Worm (Caenorhabditis elegans) whole organism, young adult: Measurements from ENCODE around the gene C03B1.10.

Experiments
- B0336.3 ChIP-seq: fragments of 200-800 bp; sonication (Bioruptor generic); IDR thresholded peaks from 2 replicates; pipeline ENCODE4 v1.3.6; 2022; ENCODE audit warnings: missing genetic modification characterization, missing compliant biosample characterization
- C17E4.6 ChIP-seq: fragments of 200-800 bp; sonication (Bioruptor generic); IDR thresholded peaks from 2 replicates; pipeline ENCODE4 v1.3.6; 2022; ENCODE audit warnings: missing genetic modification reagents, missing genetic modification characterization, missing compliant biosample characterization
- F52B5.7 ChIP-seq: sonication (generic microtip); optimal IDR thresholded peaks from 2 replicates; lab custom pipeline; 2016; ENCODE audit warnings: mild to moderate bottlenecking, missing genetic modification characterization, missing compliant biosample characterization
- K11D2.4 ChIP-seq: fragments of 200-800 bp; sonication (Bioruptor generic); IDR thresholded peaks from 2 replicates; pipeline ENCODE4 v1.3.6; 2022; ENCODE audit warnings: missing genetic modification reagents, missing genetic modification characterization, missing compliant biosample characterization
- Y53G8AR.9 ChIP-seq: fragments of 200-800 bp; sonication (Bioruptor generic); conservative IDR thresholded peaks from 2 replicates; pipeline ENCODE4 v1.3.6; 2022; ENCODE audit warnings: missing genetic modification reagents, missing genetic modification characterization, missing compliant biosample characterization
- Y95B8A.8 ChIP-seq: fragments of 200-800 bp; sonication (Bioruptor generic); IDR thresholded peaks from 2 replicates; pipeline ENCODE4 v1.3.6; 2022; ENCODE audit warnings: missing genetic modification reagents, missing genetic modification characterization, missing compliant biosample characterization
- aptf-2 ChIP-seq: fragments of 200-800 bp; sonication (Bioruptor generic); conservative IDR thresholded peaks from 2 replicates; pipeline ENCODE4 v1.3.6; 2022; ENCODE audit warnings: missing genetic modification reagents, missing genetic modification characterization, missing compliant biosample characterization
- attf-3 ChIP-seq: fragments of 200-800 bp; sonication (Bioruptor generic); conservative IDR thresholded peaks from 2 replicates; pipeline ENCODE4 v1.3.6; 2022; ENCODE audit warnings: missing genetic modification reagents, missing genetic modification characterization, missing compliant biosample characterization
- ccch-3 ChIP-seq: fragments of 200-800 bp; sonication (Bioruptor generic); optimal IDR thresholded peaks from 2 replicates; lab custom pipeline; 2018; ENCODE audit warnings: mild to moderate bottlenecking, missing genetic modification characterization, missing compliant biosample characterization
- ceh-79 ChIP-seq: sonication (generic microtip); optimal IDR thresholded peaks from 2 replicates; lab custom pipeline; 2017; ENCODE audit warnings: mild to moderate bottlenecking, missing genetic modification characterization, missing compliant biosample characterization
- chd-7 ChIP-seq: sonication (generic microtip); optimal IDR thresholded peaks from 2 replicates; lab custom pipeline; 2016; ENCODE audit warnings: mild to moderate bottlenecking, missing genetic modification characterization, moderate library complexity, missing compliant biosample characterization
- dox-1 ChIP-seq: fragments of 200-800 bp; sonication (Bioruptor generic); IDR thresholded peaks from 2 replicates; pipeline ENCODE4 v1.3.6; 2022; ENCODE audit warnings: missing genetic modification reagents, missing genetic modification characterization, missing compliant biosample characterization
- dpl-1 ChIP-seq: fragments of 150-350 bp; optimal IDR thresholded peaks from 2 replicates; lab custom pipeline; 2014; ENCODE audit warnings: missing biosample characterization, missing genetic modification reagents, missing genetic modification characterization
- efl-1 ChIP-seq: fragments of 150-350 bp; optimal IDR thresholded peaks from 2 replicates; lab custom pipeline; 2014; ENCODE audit warnings: missing biosample characterization, missing genetic modification reagents, missing genetic modification characterization
- him-1 ChIP-seq: sonication (generic microtip); optimal IDR thresholded peaks from 2 replicates; lab custom pipeline; 2016; ENCODE audit warnings: missing genotype, missing genetic modification reagents, missing genetic modification characterization, missing compliant biosample characterization
- hlh-26 ChIP-seq: fragments of 200-800 bp; sonication (Bioruptor generic); conservative IDR thresholded peaks from 2 replicates; pipeline ENCODE4 v1.3.6; 2022; ENCODE audit warnings: missing genetic modification reagents, missing genetic modification characterization, missing compliant biosample characterization
- hmg-1.2 ChIP-seq: fragments of 200-800 bp; sonication (Bioruptor generic); IDR thresholded peaks from 2 replicates; pipeline ENCODE4 v1.3.6; 2022; ENCODE audit warnings: missing genetic modification reagents, missing genetic modification characterization, missing compliant biosample characterization
- hmg-20 ChIP-seq: fragments of 200-800 bp; sonication (Bioruptor generic); IDR thresholded peaks from 2 replicates; pipeline ENCODE4 v1.3.6; 2022; ENCODE audit warnings: missing genetic modification reagents, missing genetic modification characterization, missing compliant biosample characterization
- lag-1 ChIP-seq: fragments of 200-800 bp; sonication (Bioruptor generic); IDR thresholded peaks from 2 replicates; pipeline ENCODE4 v1.3.6; 2022; ENCODE audit warnings: missing genetic modification reagents, missing genetic modification characterization, missing compliant biosample characterization
- let-607 ChIP-seq, 2 experiments: fragments of 200-800 bp in 1 of 2; sonication (Bioruptor generic) in 1 of 2; sonication (generic microtip) in 1 of 2; optimal IDR thresholded peaks; 2 replicates each; lab custom pipeline; 2016 to 2018; ENCODE audit warnings: mild to moderate bottlenecking in 2 of 2, missing compliant biosample characterization in 2 of 2, missing genetic modification characterization in 2 of 2, moderate library complexity in 2 of 2, missing genotype in 1 of 2
- lin-54 ChIP-seq: fragments of 200-800 bp; sonication (Bioruptor generic); optimal IDR thresholded peaks from 2 replicates; lab custom pipeline; 2018; ENCODE audit warnings: mild to moderate bottlenecking, missing genetic modification characterization, missing compliant biosample characterization
- madf-8 ChIP-seq: fragments of 200-800 bp; sonication (Bioruptor generic); conservative IDR thresholded peaks from 2 replicates; pipeline ENCODE4 v1.3.6; 2022; ENCODE audit warnings: missing genetic modification reagents, missing genetic modification characterization, missing compliant biosample characterization
- nfya-1 ChIP-seq: sonication (generic microtip); optimal IDR thresholded peaks from 2 replicates; lab custom pipeline; 2017; ENCODE audit warnings: antibody characterized with exemption, missing compliant biosample characterization, missing genetic modification characterization, borderline replicate concordance; ENCODE audit not compliant: insufficient read depth
- nfya-2 ChIP-seq: fragments of 200-800 bp; sonication (Bioruptor generic); IDR thresholded peaks from 2 replicates; pipeline ENCODE4 v1.3.6; 2022; ENCODE audit warnings: missing genetic modification reagents, missing genetic modification characterization, missing compliant biosample characterization
- nfyb-1 ChIP-seq: fragments of 200-800 bp; sonication (Bioruptor generic); IDR thresholded peaks from 2 replicates; pipeline ENCODE4 v1.3.6; 2022; ENCODE audit warnings: missing genetic modification reagents, missing genetic modification characterization, missing compliant biosample characterization
- nhr-179 ChIP-seq: sonication (generic microtip); optimal IDR thresholded peaks from 2 replicates; lab custom pipeline; 2016; ENCODE audit warnings: mild to moderate bottlenecking, missing genetic modification characterization, missing compliant biosample characterization
- pha-4 ChIP-seq: fragments of 150-350 bp; sonication (generic microtip); optimal IDR thresholded peaks from 2 replicates; lab custom pipeline; 2014; ENCODE audit warnings: missing biosample characterization, missing genetic modification reagents, missing genetic modification characterization
- sdz-38 ChIP-seq: sonication (generic microtip); optimal IDR thresholded peaks from 2 replicates; lab custom pipeline; 2016; ENCODE audit warnings: missing genotype, missing genetic modification characterization, missing compliant biosample characterization
- sea-2 ChIP-seq: fragments of 200-800 bp; sonication (Bioruptor generic); IDR thresholded peaks from 2 replicates; pipeline ENCODE4 v1.3.6; 2022; ENCODE audit warnings: missing genetic modification characterization, missing compliant biosample characterization
- snpc-4 ChIP-seq, 5 experiments: fragments of 150-350 bp in 1 of 5; sonication (generic microtip) in 4 of 5; optimal IDR thresholded peaks; 2 replicates each; lab custom pipeline; 2014 to 2018; ENCODE audit warnings: missing genetic modification characterization in 5 of 5, missing biosample characterization in 3 of 5, antibody characterized with exemption in 2 of 5, mild to moderate bottlenecking in 2 of 5, missing compliant biosample characterization in 2 of 5, missing genotype in 2 of 5, moderate library complexity in 2 of 5, missing genetic modification reagents in 1 of 5
- tbx-9 ChIP-seq: sonication (generic microtip); optimal IDR thresholded peaks from 2 replicates; lab custom pipeline; 2016; ENCODE audit warnings: borderline replicate concordance, missing genetic modification characterization, inconsistent platforms, missing compliant biosample characterization
- unc-130 ChIP-seq: sonication (generic microtip); optimal IDR thresholded peaks from 2 replicates; lab custom pipeline; 2016; ENCODE audit warnings: missing genetic modification reagents, missing genetic modification characterization, missing compliant biosample characterization
- xnd-1 ChIP-seq: sonication (generic microtip); optimal IDR thresholded peaks from 2 replicates; lab custom pipeline; 2016; ENCODE audit warnings: missing genotype, missing genetic modification reagents, missing genetic modification characterization, missing compliant biosample characterization
- zfh-2 ChIP-seq: fragments of 200-800 bp; sonication (Bioruptor generic); conservative IDR thresholded peaks from 2 replicates; pipeline ENCODE4 v1.3.6; 2022; ENCODE audit warnings: missing genetic modification reagents, missing genetic modification characterization, missing compliant biosample characterization
- ztf-26 ChIP-seq: sonication (generic microtip); optimal IDR thresholded peaks from 2 replicates; lab custom pipeline; 2017; ENCODE audit warnings: missing genetic modification characterization, missing compliant biosample characterization
- ztf-3 ChIP-seq: fragments of 200-800 bp; sonication (Bioruptor generic); optimal IDR thresholded peaks from 2 replicates; lab custom pipeline; 2018; ENCODE audit warnings: mild to moderate bottlenecking, missing genetic modification characterization, missing compliant biosample characterization
- ztf-6 ChIP-seq: fragments of 200-800 bp; sonication (Bioruptor generic); IDR thresholded peaks from 2 replicates; pipeline ENCODE4 v1.3.6; 2022; ENCODE audit warnings: missing genetic modification reagents, missing genetic modification characterization, missing compliant biosample characterization

C03B1.10 gene

ce11 chrX:6357772-6358171, at the start of gene C03B1.10:
C03B1.10 (minus strand) TSS chrX:6357872.
- TF ChIP-seq lin-54 (GFP tag; lab: Kevin White, UChicago): no peak
- no peak for TF ChIP-seq sdz-38 (tag; lab: Kevin White, UChicago)
- no peak for TF ChIP-seq Y53G8AR.9 (GFP tag; lab: Robert Waterston, UW)
- TF ChIP-seq snpc-4 (GFP tag; optimal IDR thresholded peaks at IDR 0.05; lab: Kevin White, UChicago): no peak
- TF ChIP-seq snpc-4 (tag; optimal IDR thresholded peaks at IDR 0.05; lab: Kevin White, UChicago): no peak
- TF ChIP-seq hlh-26: no peak
- TF ChIP-seq, all 124 proteins: peak for 0

DNA sequence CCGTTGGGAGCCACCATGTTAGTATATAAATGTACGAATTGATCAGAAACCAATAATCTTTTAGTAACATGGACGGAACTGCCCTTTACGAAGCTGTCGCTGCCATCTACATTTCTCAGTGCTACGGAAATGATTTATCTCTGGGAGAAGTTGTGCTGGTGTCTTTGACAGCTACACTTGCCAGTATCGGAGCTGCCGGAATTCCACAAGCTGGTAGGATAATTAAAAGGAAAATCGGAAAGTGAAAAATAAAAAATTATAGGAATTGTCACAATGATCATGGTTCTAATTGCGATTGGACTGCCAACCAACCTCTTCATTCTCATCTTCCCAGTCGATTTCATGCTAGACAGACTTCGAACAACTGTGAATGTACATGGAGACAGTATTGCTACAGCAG, 48.2 kb upstream of the C03B1.10 start:
- no peak for TF ChIP-seq hmg-20 (GFP tag; lab: Robert Waterston, UW)
- TF ChIP-seq nhr-179: no peak
- no peak for TF ChIP-seq B0336.3 (GFP tag; lab: Robert Waterston, UW)
- no peak for TF ChIP-seq lin-54 (GFP tag; lab: Kevin White, UChicago)
- no peak for TF ChIP-seq lag-1 (GFP tag; lab: Robert Waterston, UW)
- no peak for TF ChIP-seq Y95B8A.8 (GFP tag; lab: Robert Waterston, UW)
- TF ChIP-seq C17E4.6: no peak
- TF ChIP-seq nfya-1 (tag; lab: Kevin White, UChicago): no peak
- no peak for TF ChIP-seq ztf-6 (GFP tag; lab: Robert Waterston, UW)
- TF ChIP-seq dox-1 (GFP tag; lab: Robert Waterston, UW): no peak
- no peak for TF ChIP-seq dpl-1 (GFP tag; lab: Kevin White, UChicago)
- no peak for TF ChIP-seq nfya-2 (GFP tag; lab: Robert Waterston, UW)
- TF ChIP-seq let-607 (tag; optimal IDR thresholded peaks at IDR 0.05; lab: Kevin White, UChicago): no peak
- TF ChIP-seq, all 124 proteins: peak for 0

DNA sequence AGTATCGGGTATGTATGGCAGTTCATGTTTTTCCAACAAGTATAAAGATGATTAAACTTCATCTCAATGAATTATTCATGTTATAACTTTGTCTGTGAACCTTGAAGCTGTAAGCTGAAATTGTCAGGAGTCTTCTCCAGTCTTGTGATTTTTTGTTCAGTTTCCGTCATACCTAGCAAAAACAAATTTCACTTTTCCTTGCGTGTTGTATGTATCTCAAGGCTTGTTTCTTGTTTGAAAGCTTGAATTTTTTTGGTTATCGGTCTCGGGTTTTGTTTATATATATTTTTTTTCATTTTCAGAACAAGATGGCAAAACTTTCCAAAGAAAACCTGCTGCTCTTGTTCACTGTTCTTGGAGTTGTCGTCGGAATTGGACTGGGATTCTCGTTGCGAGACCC, 45.5 kb upstream of the C03B1.10 start, which contains the start of gene glt-4:
Gene glt-4, plus strand, starts transcription at position 301 of the 400 bp plus-strand sequence.
- TF ChIP-seq chd-7 (tag; lab: Kevin White, UChicago): no peak
- no peak for TF ChIP-seq lag-1 (GFP tag; lab: Robert Waterston, UW)
- TF ChIP-seq pha-4 (tag; lab: Kevin White, UChicago): no peak
- no peak for TF ChIP-seq xnd-1 (tag; lab: Kevin White, UChicago)
- no peak for TF ChIP-seq nfyb-1 (GFP tag; lab: Robert Waterston, UW)
- TF ChIP-seq ceh-79 (tag; lab: Kevin White, UChicago): no peak
- no peak for TF ChIP-seq attf-3 (GFP tag; lab: Robert Waterston, UW)
- no peak for TF ChIP-seq aptf-2 (GFP tag; lab: Robert Waterston, UW)
- no peak for TF ChIP-seq ccch-3 (GFP tag; lab: Kevin White, UChicago)
- TF ChIP-seq hmg-1.2: no peak
- no peak for TF ChIP-seq K11D2.4 (GFP tag; lab: Robert Waterston, UW)
- no peak for TF ChIP-seq B0336.3 (GFP tag; lab: Robert Waterston, UW)

- TF ChIP-seq attf-3 (GFP tag; lab: Robert Waterston, UW): no peak
- no peak for TF ChIP-seq Y53G8AR.9 (GFP tag; lab: Robert Waterston, UW)
- TF ChIP-seq unc-130: no peak
- TF ChIP-seq zfh-2: no peak
- TF ChIP-seq sea-2: no peak
- no peak for TF ChIP-seq efl-1 (GFP tag; lab: Kevin White, UChicago)
- TF ChIP-seq ztf-3 (GFP tag; lab: Kevin White, UChicago): no peak
- TF ChIP-seq madf-8 (GFP tag; lab: Robert Waterston, UW): no peak
- no peak for TF ChIP-seq aptf-2 (GFP tag; lab: Robert Waterston, UW)
- TF ChIP-seq K11D2.4 (GFP tag; lab: Robert Waterston, UW): no peak
- TF ChIP-seq tbx-9 (tag; lab: Kevin White, UChicago): no peak
- no peak for TF ChIP-seq ztf-26
- no peak for TF ChIP-seq him-1 (tag; lab: Kevin White, UChicago)
- no peak for TF ChIP-seq Y95B8A.8 (GFP tag; lab: Robert Waterston, UW)
- TF ChIP-seq F52B5.7: no peak
- no peak for TF ChIP-seq dpl-1 (GFP tag; lab: Kevin White, UChicago)
Measured at ce11 chrX:6399450-6399849, 41.8 kb upstream of the C03B1.10 start.
